Worm (Caenorhabditis elegans) whole organism, L1 larva: ENCODE measurements around the gene anmt-3.
A peak's percentile ranks its signal among the peaks of the same experiment; 100 is the strongest.

Experiments used
- aly-2 ChIP-seq: fragments of 150-350 bp; optimal IDR thresholded peaks from 2 replicates; lab custom pipeline; 2014; ENCODE audit warnings: missing biosample characterization, missing genetic modification characterization
- egl-27 ChIP-seq, 2 experiments: fragments of 150-350 bp in 1 of 2; sonication (generic microtip); optimal IDR thresholded peaks; 3 replicates each; lab custom pipeline; 2017 to 2018; ENCODE audit warnings: missing biosample characterization in 2 of 2, missing genetic modification characterization in 2 of 2, missing genetic modification reagents in 2 of 2
- jun-1 ChIP-seq: fragments of 150-350 bp; optimal IDR thresholded peaks from 2 replicates; lab custom pipeline; 2014; ENCODE audit warnings: missing biosample characterization, missing genetic modification reagents, missing genetic modification characterization
- lin-39 ChIP-seq: fragments of 150-350 bp; optimal IDR thresholded peaks from 2 replicates; lab custom pipeline; 2014; ENCODE audit warnings: missing biosample characterization, missing genetic modification reagents, missing genetic modification characterization
- lir-3 ChIP-seq: sonication (generic microtip); optimal IDR thresholded peaks from 2 replicates; lab custom pipeline; 2016; ENCODE audit warnings: mild to moderate bottlenecking, missing genetic modification characterization, moderate library complexity, missing compliant biosample characterization; ENCODE audit not compliant: poor library complexity
- nhr-11 ChIP-seq: fragments of 150-350 bp; optimal IDR thresholded peaks from 2 replicates; lab custom pipeline; 2014; ENCODE audit warnings: missing biosample characterization, missing genetic modification characterization
- nhr-12 ChIP-seq: sonication (generic microtip); optimal IDR thresholded peaks from 2 replicates; lab custom pipeline; 2017; ENCODE audit warnings: missing biosample characterization, missing genetic modification characterization
- nhr-77 ChIP-seq: fragments of 150-350 bp; optimal IDR thresholded peaks from 2 replicates; lab custom pipeline; 2014; ENCODE audit warnings: missing biosample characterization, missing genetic modification characterization
- rnt-1 ChIP-seq: sonication (generic microtip); optimal IDR thresholded peaks from 2 replicates; lab custom pipeline; 2016; ENCODE audit warnings: mild to moderate bottlenecking, missing genetic modification characterization, moderate library complexity, missing compliant biosample characterization
- skn-1 ChIP-seq: fragments of 150-350 bp; optimal IDR thresholded peaks from 2 replicates; lab custom pipeline; 2014; ENCODE audit warnings: missing biosample characterization, missing genetic modification characterization

DNA sequence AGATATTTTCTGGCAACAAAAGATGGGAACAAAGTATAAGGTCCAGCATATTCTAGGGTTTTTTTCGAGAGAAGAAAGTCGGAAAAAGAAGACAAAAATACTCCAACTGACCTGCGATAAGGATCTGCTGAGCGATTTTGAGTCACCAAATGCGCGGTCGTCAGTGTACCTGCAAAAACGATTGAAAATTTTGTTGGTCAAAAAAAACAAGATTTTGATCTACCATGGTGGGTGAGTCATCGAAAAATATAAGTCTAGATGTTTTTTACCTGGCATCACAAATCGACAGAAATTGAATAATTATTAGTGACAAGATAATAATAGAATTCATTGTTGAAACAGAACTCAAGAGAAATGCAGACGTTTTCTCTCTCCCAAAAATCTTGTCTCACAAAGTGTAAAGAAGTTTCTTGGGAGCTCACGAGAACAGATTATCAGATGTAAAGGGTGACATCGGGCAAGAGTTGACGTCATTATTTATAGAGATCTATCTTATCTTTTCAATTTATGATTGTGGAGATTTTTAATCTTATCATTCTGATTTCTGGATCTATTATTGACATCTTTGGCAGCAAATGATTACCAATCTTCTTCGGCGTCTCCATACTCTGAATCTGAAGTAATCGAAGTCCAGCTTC is 27.2 kb upstream of the anmt-3 start:
- TF ChIP-seq nhr-77 (tag; lab: Kevin White, UChicago) (no peak), aly-2 (tag; lab: Kevin White, UChicago) (no peak), jun-1 (no peak), rnt-1 (tag; lab: Kevin White, UChicago) (peak; percentile 27), egl-27 (tag; optimal IDR thresholded peaks at IDR 0.05; lab: Kevin White, UChicago) (no peak), lin-39 (tag; lab: Kevin White, UChicago) (no peak), lir-3 (tag; lab: Kevin White, UChicago) (no peak), nhr-12 (tag; lab: Kevin White, UChicago) (no peak), skn-1 (tag; lab: Kevin White, UChicago) (no peak), nhr-11 (tag; lab: Kevin White, UChicago) (no peak)
